Fruit fly (Drosophila melanogaster): ENCODE data around the gene CG17233.

Gene CG17233

dm6 chr3L:20194731-20195130 is 47.0 kb downstream of the CG17233 start:
- TF ChIP-seq rn (GFP tag; IDR thresholded peaks at IDR 0.05), result no peak
- TF ChIP-seq CG15710 (tag; optimal IDR thresholded peaks at IDR 0.05), result peak; percentile 57
- TF ChIP-seq CG8159 (tag; optimal IDR thresholded peaks at IDR 0.05), result peak; percentile 40
- TF ChIP-seq Pif1A (GFP tag; optimal IDR thresholded peaks at IDR 0.05), result peak; percentile 51
- peak; percentile 67 for TF ChIP-seq Ets98B (GFP tag; IDR thresholded peaks at IDR 0.05)
- TF ChIP-seq CG4496 (GFP tag; IDR thresholded peaks at IDR 0.05), result peak; percentile 78
- TF ChIP-seq CG34367 (tag; optimal IDR thresholded peaks at IDR 0.05), result peak; percentile 58
- peak; percentile 56 for TF ChIP-seq CG8301 (tag; optimal IDR thresholded peaks at IDR 0.05)
- no peak for TF ChIP-seq D1 (tag; optimal IDR thresholded peaks at IDR 0.05)
- TF ChIP-seq CG9948 (tag; optimal IDR thresholded peaks at IDR 0.05), result peak; percentile 54
- peak; percentile 59; the same call in 1 of the 2 replicates for TF ChIP-seq CG32121 (GFP tag; IDR thresholded peaks at IDR 0.05)
- peak; percentile 55 for TF ChIP-seq Snoo (tag; optimal IDR thresholded peaks at IDR 0.05)
- TF ChIP-seq fd96Ca (GFP tag; IDR thresholded peaks at IDR 0.05), result peak; percentile 72; the same call in 2 of the 3 replicates
- no peak for TF ChIP-seq CG12605 (GFP tag; IDR thresholded peaks at IDR 0.05)
- TF ChIP-seq CG10348 (GFP tag; IDR thresholded peaks at IDR 0.05), result no peak
- TF ChIP-seq Pif1B (GFP tag; optimal IDR thresholded peaks at IDR 0.05), result peak; percentile 60
- TF ChIP-seq CG17806 (tag; optimal IDR thresholded peaks at IDR 0.05), result peak; percentile 64
- peak; percentile 71 for TF ChIP-seq CG14655 (GFP tag; optimal IDR thresholded peaks at IDR 0.05)
- no peak for TF ChIP-seq EcR (GFP tag; optimal IDR thresholded peaks at IDR 0.05)
- TF ChIP-seq gl (tag; optimal IDR thresholded peaks at IDR 0.05), result no peak
- TF ChIP-seq CG13204 (GFP tag; optimal IDR thresholded peaks at IDR 0.05), result no peak

dm6 chr3L:20193748-20194058 is 48.0 kb downstream of the CG17233 start:
- TF ChIP-seq CG17806 (tag; optimal IDR thresholded peaks at IDR 0.05) (no peak), EcR (GFP tag; optimal IDR thresholded peaks at IDR 0.05) (no peak), CG14655 (GFP tag; optimal IDR thresholded peaks at IDR 0.05) (no peak), CG13204 (GFP tag; optimal IDR thresholded peaks at IDR 0.05) (no peak), CG15710 (tag; optimal IDR thresholded peaks at IDR 0.05) (no peak), CG34367 (tag; optimal IDR thresholded peaks at IDR 0.05) (no peak), Snoo (tag; optimal IDR thresholded peaks at IDR 0.05) (no peak), Pif1A (GFP tag; optimal IDR thresholded peaks at IDR 0.05) (no peak), Pif1B (GFP tag; optimal IDR thresholded peaks at IDR 0.05) (no peak), rn (GFP tag; IDR thresholded peaks at IDR 0.05) (no peak)

dm6 chr3L:20192872-20193747 is 48.6 kb downstream of the CG17233 start:
- no peak for TF ChIP-seq Snoo (tag; optimal IDR thresholded peaks at IDR 0.05)
- TF ChIP-seq CG14655 (GFP tag; optimal IDR thresholded peaks at IDR 0.05), result peak; percentile 47
- TF ChIP-seq CG32121 (GFP tag; IDR thresholded peaks at IDR 0.05), result no peak
- no peak for TF ChIP-seq CG12605 (GFP tag; IDR thresholded peaks at IDR 0.05)
- TF ChIP-seq CG17806 (tag; optimal IDR thresholded peaks at IDR 0.05), result no peak
- TF ChIP-seq fd96Ca (GFP tag; IDR thresholded peaks at IDR 0.05), result no peak
- TF ChIP-seq Pif1B (GFP tag; optimal IDR thresholded peaks at IDR 0.05), result no peak
- TF ChIP-seq CG8159 (tag; optimal IDR thresholded peaks at IDR 0.05), result peak; percentile 16
- peak; percentile 6 for TF ChIP-seq CG15710 (tag; optimal IDR thresholded peaks at IDR 0.05)
- TF ChIP-seq CG4496 (GFP tag; IDR thresholded peaks at IDR 0.05), result no peak
- TF ChIP-seq CG8301 (tag; optimal IDR thresholded peaks at IDR 0.05), result no peak
- no peak for TF ChIP-seq CG10348 (GFP tag; IDR thresholded peaks at IDR 0.05)
- TF ChIP-seq gl (tag; optimal IDR thresholded peaks at IDR 0.05), result no peak
- no peak for TF ChIP-seq Ets98B (GFP tag; IDR thresholded peaks at IDR 0.05)
- no peak for TF ChIP-seq D1 (tag; optimal IDR thresholded peaks at IDR 0.05)
- no peak for TF ChIP-seq rn (GFP tag; IDR thresholded peaks at IDR 0.05)

dm6 chr3L:20191848-20192247 is 49.9 kb downstream of the CG17233 start:
- TF ChIP-seq CG15710 (tag; optimal IDR thresholded peaks at IDR 0.05) (no peak), CG8301 (tag; optimal IDR thresholded peaks at IDR 0.05) (no peak), CG9948 (tag; optimal IDR thresholded peaks at IDR 0.05) (no peak)

dm6 chr3L:20187885-20188570 is 53.7 kb downstream of the CG17233 start, which contains the start of gene Ssk:
Gene Ssk, plus strand, starts transcription at chr3L:20188522.
- no peak for TF ChIP-seq CG14655 (GFP tag; optimal IDR thresholded peaks at IDR 0.05)
- peak; percentile 20 for TF ChIP-seq EcR (GFP tag; optimal IDR thresholded peaks at IDR 0.05)
- peak; percentile 32; the same call in 1 of the 2 replicates for TF ChIP-seq Ets98B (GFP tag; IDR thresholded peaks at IDR 0.05)
- peak; percentile 3 for TF ChIP-seq Pif1B (GFP tag; optimal IDR thresholded peaks at IDR 0.05)
- peak; percentile 55; the same call in 1 of the 3 replicates for TF ChIP-seq fd96Ca (GFP tag; IDR thresholded peaks at IDR 0.05)
- TF ChIP-seq CG12605 (GFP tag; IDR thresholded peaks at IDR 0.05), result 0 out of 2 replicates have a peak, but pooled peaks have one; percentile 13
